Worm (Caenorhabditis elegans): ENCODE data around the gene ZK418.7.

ce11 chrIII:7056241-7056640, 24.3 kb downstream of the ZK418.7 start, which contains the start of gene R01H2.2:
- TF ChIP-seq sptf-1 (tag; optimal IDR thresholded peaks at IDR 0.05), result no peak
- no peak for TF ChIP-seq blmp-1 (tag; optimal IDR thresholded peaks at IDR 0.05)
- no peak for TF ChIP-seq ceh-83 (GFP tag; optimal IDR thresholded peaks at IDR 0.05)
- no peak for TF ChIP-seq nhr-76 (tag; optimal IDR thresholded peaks at IDR 0.05)
- no peak for TF ChIP-seq M03D4.4 (tag; optimal IDR thresholded peaks at IDR 0.05)
- no peak for TF ChIP-seq nhr-12 (tag; optimal IDR thresholded peaks at IDR 0.05)
